Worm (Caenorhabditis elegans) whole organism, late embryonic: ENCODE data around the gene W09G10.9.

Experiments used
- ahr-1 ChIP-seq: sonication (generic microtip); optimal IDR thresholded peaks from 2 replicates; lab custom pipeline; 2016; ENCODE audit warnings: missing genetic modification characterization, missing compliant biosample characterization
- ama-1 ChIP-seq: fragments of 150-350 bp; optimal IDR thresholded peaks from 2 replicates; lab custom pipeline; 2014
- ceh-14 ChIP-seq: sonication (generic microtip); optimal IDR thresholded peaks from 2 replicates; lab custom pipeline; 2016; ENCODE audit warnings: missing genotype, missing genetic modification characterization, missing compliant biosample characterization
- ceh-18 ChIP-seq: sonication (generic microtip); optimal IDR thresholded peaks from 2 replicates; lab custom pipeline; 2016; ENCODE audit warnings: missing genetic modification characterization, missing compliant biosample characterization
- dmd-4 ChIP-seq: sonication (generic microtip); optimal IDR thresholded peaks from 2 replicates; lab custom pipeline; 2016; ENCODE audit warnings: borderline replicate concordance, missing genetic modification characterization, missing compliant biosample characterization
- elt-2 ChIP-seq: sonication (generic microtip); optimal IDR thresholded peaks from 2 replicates; lab custom pipeline; 2016; ENCODE audit warnings: missing genetic modification reagents, missing genetic modification characterization, missing compliant biosample characterization
- fkh-10 ChIP-seq: fragments of 150-350 bp; optimal IDR thresholded peaks from 2 replicates; lab custom pipeline; 2014; ENCODE audit warnings: missing biosample characterization, missing genetic modification reagents, missing genetic modification characterization
- hlh-30 ChIP-seq: sonication (generic microtip); optimal IDR thresholded peaks from 2 replicates; lab custom pipeline; 2017; ENCODE audit warnings: antibody characterized with exemption, missing genetic modification characterization, missing compliant biosample characterization; ENCODE audit not compliant: insufficient read depth
- nfya-1 ChIP-seq: sonication (generic microtip); optimal IDR thresholded peaks from 2 replicates; lab custom pipeline; 2017; ENCODE audit warnings: missing genetic modification characterization, mild to moderate bottlenecking, missing compliant biosample characterization, antibody characterized with exemption, moderate library complexity
- pag-3 ChIP-seq: sonication (generic microtip); optimal IDR thresholded peaks from 2 replicates; lab custom pipeline; 2016; ENCODE audit warnings: missing compliant biosample characterization, missing genetic modification characterization, borderline replicate concordance
- pqm-1 ChIP-seq: sonication (generic microtip); optimal IDR thresholded peaks from 2 replicates; lab custom pipeline; 2016; ENCODE audit warnings: missing genetic modification characterization, missing compliant biosample characterization
- sdc-2 ChIP-seq: sonication (generic microtip); optimal IDR thresholded peaks from 2 replicates; lab custom pipeline; 2016; ENCODE audit warnings: missing genotype, missing genetic modification characterization, missing compliant biosample characterization
- sox-2 ChIP-seq: fragments of 200-800 bp; sonication (Bioruptor generic); IDR thresholded peaks from 2 replicates; pipeline ENCODE4 v1.3.6; 2022; ENCODE audit warnings: missing genetic modification reagents, missing genetic modification characterization, missing compliant biosample characterization
- unc-86 ChIP-seq: sonication (generic microtip); optimal IDR thresholded peaks from 2 replicates; lab custom pipeline; 2016; ENCODE audit warnings: missing genetic modification characterization, missing compliant biosample characterization

DNA sequence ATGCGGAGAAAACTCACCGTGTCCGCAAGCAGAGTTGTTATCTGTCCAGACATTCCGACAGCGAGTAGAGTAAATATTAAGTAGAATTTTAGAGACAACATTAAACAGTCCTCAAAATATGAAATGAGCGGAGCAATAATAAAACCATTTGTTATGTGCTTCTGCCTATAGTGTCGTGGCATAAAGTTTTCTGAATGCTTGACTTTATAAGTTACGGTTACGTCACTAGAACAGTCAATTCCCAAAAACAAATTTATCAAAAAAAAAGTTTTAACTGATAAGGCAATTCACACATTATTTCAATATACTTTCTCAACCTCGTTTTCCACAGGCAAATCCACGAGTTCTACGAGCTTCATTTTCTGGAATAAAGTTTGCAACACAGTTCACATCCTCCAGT lies 47.5 kb downstream of the W09G10.9 start, which contains the start of gene clec-127:
- no peak for TF ChIP-seq fkh-10
- no peak for TF ChIP-seq elt-2
- TF ChIP-seq nfya-1: no peak
- no peak for TF ChIP-seq ceh-14
- TF ChIP-seq dmd-4 (tag; lab: Kevin White, UChicago): no peak
- TF ChIP-seq sdc-2: no peak
- no peak for TF ChIP-seq sox-2
- TF ChIP-seq pqm-1 (tag; lab: Kevin White, UChicago): no peak
- no peak for TF ChIP-seq unc-86 (tag; lab: Kevin White, UChicago)
- TF ChIP-seq ama-1 (lab: Kevin White, UChicago): no peak
- TF ChIP-seq ceh-18 (tag; lab: Kevin White, UChicago): no peak
- TF ChIP-seq hlh-30 (tag; lab: Kevin White, UChicago): no peak
- no peak for TF ChIP-seq pag-3 (tag; lab: Kevin White, UChicago)
- no peak for TF ChIP-seq ahr-1 (tag; lab: Kevin White, UChicago)
